Worm (Caenorhabditis elegans): ENCODE results near the gene hgrs-1.

The hgrs-1 gene

ce11 chrIV:8165950-8166349, 39.9 kb downstream of the hgrs-1 start, which contains the start of gene B0218.7:
Gene B0218.7, minus strand, starts transcription at chrIV:8166050.
- TF ChIP-seq fkh-6 (tag; optimal IDR thresholded peaks at IDR 0.05) (no peak), dve-1 (tag; optimal IDR thresholded peaks at IDR 0.05) (no peak), ceh-9 (tag; optimal IDR thresholded peaks at IDR 0.05) (no peak), unc-55 (GFP tag; optimal IDR thresholded peaks at IDR 0.05) (no peak), elt-2 (tag; optimal IDR thresholded peaks at IDR 0.05) (no peak), pax-1 (tag; optimal IDR thresholded peaks at IDR 0.05) (no peak), elt-4 (tag; optimal IDR thresholded peaks at IDR 0.05) (no peak), ref-2 (tag; optimal IDR thresholded peaks at IDR 0.05) (no peak), sdc-2 (tag; optimal IDR thresholded peaks at IDR 0.05) (no peak), pag-3 (tag; optimal IDR thresholded peaks at IDR 0.05; ENCODE audit: borderline replicate concordance) (no peak), ztf-16 (tag; optimal IDR thresholded peaks at IDR 0.05) (no peak), ceh-34 (tag; optimal IDR thresholded peaks at IDR 0.05) (no peak), unc-86 (tag; optimal IDR thresholded peaks at IDR 0.05) (no peak), fkh-10 (GFP tag; optimal IDR thresholded peaks at IDR 0.05) (no peak), unc-3 (GFP tag; conservative IDR thresholded peaks at IDR 0.05) (no peak), unc-3 (tag; optimal IDR thresholded peaks at IDR 0.05) (no peak)

- no peak for TF ChIP-seq ztf-16 (tag; optimal IDR thresholded peaks at IDR 0.05)
These were observed 41.3 kb downstream of the hgrs-1 start for ce11 chrIV:8164515-8164914.

- TF ChIP-seq C38D4.7 (GFP tag; optimal IDR thresholded peaks at IDR 0.05) (no peak), elt-2 (tag; optimal IDR thresholded peaks at IDR 0.05) (peak; percentile 4)
These were observed 42.2 kb downstream of the hgrs-1 start, which contains the start of gene clec-51 for ce11 chrIV:8163687-8164086. Gene clec-51, minus strand, starts transcription at chrIV:8163800.

- TF ChIP-seq ceh-24 (tag; optimal IDR thresholded peaks at IDR 0.05) (no peak), pat-9 (tag; optimal IDR thresholded peaks at IDR 0.05) (no peak), unc-42 (tag; optimal IDR thresholded peaks at IDR 0.05) (no peak), tbx-7 (tag; optimal IDR thresholded peaks at IDR 0.05) (no peak), pax-1 (tag; optimal IDR thresholded peaks at IDR 0.05) (no peak), ceh-34 (tag; optimal IDR thresholded peaks at IDR 0.05) (no peak), ceh-9 (tag; optimal IDR thresholded peaks at IDR 0.05) (no peak), F13H6.1 (tag; optimal IDR thresholded peaks at IDR 0.05) (no peak), ceh-2 (tag; optimal IDR thresholded peaks at IDR 0.05) (no peak), pros-1 (tag; optimal IDR thresholded peaks at IDR 0.05) (no peak), eyg-1 (tag; optimal IDR thresholded peaks at IDR 0.05) (no peak), ets-4 (tag; optimal IDR thresholded peaks at IDR 0.05) (no peak), ama-1 (optimal IDR thresholded peaks at IDR 0.05) (no peak)
These were observed 44.1 kb downstream of the hgrs-1 start for ce11 chrIV:8161774-8162173.

ce11 chrIV:8159995-8160394, 45.9 kb downstream of the hgrs-1 start:
- no peak for TF ChIP-seq eyg-1 (tag; optimal IDR thresholded peaks at IDR 0.05)
- no peak for TF ChIP-seq zip-5 (tag; optimal IDR thresholded peaks at IDR 0.05)
- no peak for TF ChIP-seq elt-4 (tag; optimal IDR thresholded peaks at IDR 0.05)
- TF ChIP-seq ceh-30 (tag; optimal IDR thresholded peaks at IDR 0.05) = no peak
- TF ChIP-seq lim-6 (tag; optimal IDR thresholded peaks at IDR 0.05) = no peak
- TF ChIP-seq unc-86 (tag; optimal IDR thresholded peaks at IDR 0.05) = no peak
- no peak for TF ChIP-seq ceh-24 (tag; optimal IDR thresholded peaks at IDR 0.05)
- no peak for TF ChIP-seq ceh-14 (tag; optimal IDR thresholded peaks at IDR 0.05)
- no peak for TF ChIP-seq rnt-1 (tag; optimal IDR thresholded peaks at IDR 0.05)
- no peak for TF ChIP-seq C08G9.2 (tag; optimal IDR thresholded peaks at IDR 0.05)
- TF ChIP-seq sdc-2 (tag; optimal IDR thresholded peaks at IDR 0.05) = no peak
- no peak for TF ChIP-seq ceh-48 (tag; optimal IDR thresholded peaks at IDR 0.05)

ce11 chrIV:8159087-8159486, 46.8 kb downstream of the hgrs-1 start, which contains the start of gene faah-1:
Gene faah-1, plus strand, starts transcription at chrIV:8159387.
- TF ChIP-seq dmd-4 (tag; optimal IDR thresholded peaks at IDR 0.05; ENCODE audit: borderline replicate concordance) (no peak), ceh-31 (tag; optimal IDR thresholded peaks at IDR 0.05) (no peak), hlh-13 (GFP tag; optimal IDR thresholded peaks at IDR 0.05) (no peak), ceh-45 (GFP tag; IDR thresholded peaks at IDR 0.05) (no peak), che-1 (tag; optimal IDR thresholded peaks at IDR 0.05) (no peak), mec-3 (tag; optimal IDR thresholded peaks at IDR 0.05; ENCODE audit: borderline replicate concordance) (no peak), K02D7.2 (tag; optimal IDR thresholded peaks at IDR 0.05) (no peak), gmeb-2 (tag; optimal IDR thresholded peaks at IDR 0.05) (no peak), pha-4 (tag; optimal IDR thresholded peaks at IDR 0.05) (no peak), ceh-22 (tag; optimal IDR thresholded peaks at IDR 0.05) (no peak), C08G9.2 (tag; optimal IDR thresholded peaks at IDR 0.05) (no peak), ceh-2 (tag; optimal IDR thresholded peaks at IDR 0.05) (no peak), ahr-1 (tag; optimal IDR thresholded peaks at IDR 0.05) (no peak), dve-1 (tag; optimal IDR thresholded peaks at IDR 0.05) (no peak), hlh-30 (tag; optimal IDR thresholded peaks at IDR 0.05; ENCODE audit: insufficient read depth) (no peak)
